Worm (Caenorhabditis elegans) whole organism, mixed stage, embryonic: ENCODE results near the gene npr-40.

Experiments
- drap-1 ChIP-seq: fragments of 200-800 bp; sonication (Bioruptor generic); optimal IDR thresholded peaks from 3 replicates; lab custom pipeline; 2018; ENCODE audit warnings: mild to moderate bottlenecking, missing genetic modification characterization, missing compliant biosample characterization
- lin-13 ChIP-seq: fragments of 150-350 bp; optimal IDR thresholded peaks from 2 replicates; lab custom pipeline; 2014; ENCODE audit warnings: missing biosample characterization, missing genetic modification characterization
- mep-1 ChIP-seq: fragments of 150-350 bp; optimal IDR thresholded peaks from 2 replicates; lab custom pipeline; 2017; ENCODE audit warnings: missing biosample characterization, missing genetic modification reagents, missing genetic modification characterization, inconsistent platforms
- nhr-2 ChIP-seq: fragments of 150-350 bp; optimal IDR thresholded peaks from 2 replicates; lab custom pipeline; 2014; ENCODE audit warnings: missing biosample characterization, missing genetic modification characterization
- nhr-237 ChIP-seq: fragments of 150-350 bp; optimal IDR thresholded peaks from 2 replicates; lab custom pipeline; 2014; ENCODE audit warnings: missing biosample characterization, missing genetic modification characterization
- nhr-76 ChIP-seq: sonication (generic microtip); optimal IDR thresholded peaks from 2 replicates; lab custom pipeline; 2017; ENCODE audit warnings: missing biosample characterization, missing genetic modification characterization
- pha-4 ChIP-seq: fragments of 150-350 bp; optimal IDR thresholded peaks from 2 replicates; lab custom pipeline; 2018; ENCODE audit warnings: missing biosample characterization, missing genetic modification reagents, missing genetic modification characterization
- snpc-4 ChIP-seq: fragments of 150-350 bp; optimal IDR thresholded peaks from 2 replicates; lab custom pipeline; 2014; ENCODE audit warnings: missing biosample characterization, missing genetic modification characterization
- sptf-1 ChIP-seq: sonication (generic microtip); optimal IDR thresholded peaks from 2 replicates; lab custom pipeline; 2017; ENCODE audit warnings: mild to moderate bottlenecking, missing genetic modification characterization, moderate library complexity, missing compliant biosample characterization

- TF ChIP-seq snpc-4 (tag; lab: Kevin White, UChicago) = no peak
- no peak for TF ChIP-seq lin-13 (tag; lab: Kevin White, UChicago)
- no peak for TF ChIP-seq sptf-1
- TF ChIP-seq nhr-237 (tag; lab: Kevin White, UChicago) = no peak
- no peak for TF ChIP-seq nhr-2
- no peak for TF ChIP-seq drap-1 (GFP tag; lab: Kevin White, UChicago)
- no peak for TF ChIP-seq pha-4 (tag; lab: Kevin White, UChicago)
- no peak for TF ChIP-seq mep-1 (tag; lab: Kevin White, UChicago)
- no peak for TF ChIP-seq nhr-76 (tag; lab: Kevin White, UChicago)
Observed at ce11 chrX:14962456-14962855, 43.8 kb downstream of the npr-40 start, which contains the start of gene rgs-10.
